Worm (Caenorhabditis elegans): ENCODE data around the gene hog-1.

The hog-1 gene

DNA sequence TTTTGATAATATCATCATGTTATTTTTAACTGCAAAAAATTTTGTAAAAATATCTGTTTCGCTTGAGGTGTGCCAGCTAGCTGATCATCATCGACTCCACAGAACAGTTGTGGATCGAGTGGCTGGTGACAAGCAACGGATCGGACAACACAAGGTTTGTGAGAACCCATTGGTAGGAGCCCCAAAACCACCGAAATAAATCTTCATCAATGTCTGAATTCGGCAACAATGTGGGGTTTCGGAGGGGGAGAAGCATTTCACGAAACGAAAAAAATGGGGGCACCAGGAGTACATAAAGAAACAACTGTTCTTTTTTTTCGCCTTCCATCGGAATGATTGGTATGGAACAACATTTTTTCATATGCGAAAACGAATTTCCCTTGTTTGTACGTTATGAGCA lies 38.7 kb downstream of the hog-1 start:
- TF ChIP-seq hlh-1 (tag; optimal IDR thresholded peaks at IDR 0.05) (peak; percentile 49), nhr-2 (tag; optimal IDR thresholded peaks at IDR 0.05) (no peak), ham-2 (GFP tag; optimal IDR thresholded peaks at IDR 0.05) (no peak)

DNA sequence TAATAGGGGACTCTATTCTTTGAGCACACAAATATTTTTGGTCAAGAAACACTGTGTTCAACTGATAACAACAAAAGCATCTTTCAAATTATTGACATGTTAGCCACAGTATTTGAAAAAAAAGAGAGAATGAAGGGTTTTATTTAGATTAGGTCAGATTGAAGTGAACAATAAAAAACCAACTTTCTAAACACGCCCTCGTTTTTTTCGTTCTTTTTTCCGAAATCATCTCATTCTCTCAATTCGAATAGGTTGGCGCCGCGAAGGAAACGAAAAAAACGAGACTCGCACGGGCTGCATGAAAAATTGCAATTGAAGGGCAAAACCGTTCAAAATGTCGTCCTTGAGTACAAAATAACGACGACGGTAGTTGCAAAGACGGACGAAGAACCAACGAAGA lies 39.7 kb downstream of the hog-1 start:
- TF ChIP-seq drap-1 (GFP tag; optimal IDR thresholded peaks at IDR 0.05) (no peak), nhr-2 (tag; optimal IDR thresholded peaks at IDR 0.05) (no peak), hlh-1 (tag; optimal IDR thresholded peaks at IDR 0.05) (no peak), unc-62 (GFP tag; optimal IDR thresholded peaks at IDR 0.05) (no peak), sem-2 (GFP tag; optimal IDR thresholded peaks at IDR 0.05) (no peak), ztf-11 (tag; optimal IDR thresholded peaks at IDR 0.05) (no peak), elt-1 (tag; optimal IDR thresholded peaks at IDR 0.05; ENCODE audit: borderline replicate concordance, insufficient read depth) (no peak), mep-1 (tag; optimal IDR thresholded peaks at IDR 0.05) (no peak)

DNA sequence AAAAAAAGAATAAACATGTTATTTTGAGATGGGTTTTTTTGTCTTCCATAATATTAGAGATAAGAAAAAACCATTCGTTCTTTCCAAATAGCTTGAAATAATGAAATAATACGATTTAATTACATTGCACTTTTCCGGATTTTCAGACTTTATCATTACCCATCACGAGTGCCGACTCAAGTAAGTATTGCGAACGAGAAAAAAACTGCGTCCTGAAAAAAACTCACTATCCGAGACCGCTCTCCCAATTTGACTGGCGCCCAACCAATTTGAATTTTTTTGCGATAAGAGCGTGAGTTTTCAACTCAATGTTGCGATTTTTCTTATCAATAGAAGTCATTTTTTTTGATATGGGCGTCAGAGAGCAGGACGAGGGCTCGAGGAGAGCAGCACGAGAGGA lies 41.0 kb downstream of the hog-1 start:
- TF ChIP-seq ces-1 (GFP tag; optimal IDR thresholded peaks at IDR 0.05) = no peak
- TF ChIP-seq unc-62 (GFP tag; optimal IDR thresholded peaks at IDR 0.05) = no peak
- TF ChIP-seq ztf-11 (tag; optimal IDR thresholded peaks at IDR 0.05) = no peak
- TF ChIP-seq zip-8 (tag; optimal IDR thresholded peaks at IDR 0.05) = no peak
- TF ChIP-seq ham-2 (GFP tag; optimal IDR thresholded peaks at IDR 0.05) = no peak
- no peak for TF ChIP-seq unc-39 (tag; optimal IDR thresholded peaks at IDR 0.05)
- TF ChIP-seq mls-2 (tag; optimal IDR thresholded peaks at IDR 0.05) = no peak
- no peak for TF ChIP-seq pha-4 (tag; optimal IDR thresholded peaks at IDR 0.05)
- no peak for TF ChIP-seq snpc-4 (tag; optimal IDR thresholded peaks at IDR 0.05)
- no peak for TF ChIP-seq nhr-12 (tag; optimal IDR thresholded peaks at IDR 0.05)
- TF ChIP-seq sptf-1 (tag; optimal IDR thresholded peaks at IDR 0.05) = no peak

DNA sequence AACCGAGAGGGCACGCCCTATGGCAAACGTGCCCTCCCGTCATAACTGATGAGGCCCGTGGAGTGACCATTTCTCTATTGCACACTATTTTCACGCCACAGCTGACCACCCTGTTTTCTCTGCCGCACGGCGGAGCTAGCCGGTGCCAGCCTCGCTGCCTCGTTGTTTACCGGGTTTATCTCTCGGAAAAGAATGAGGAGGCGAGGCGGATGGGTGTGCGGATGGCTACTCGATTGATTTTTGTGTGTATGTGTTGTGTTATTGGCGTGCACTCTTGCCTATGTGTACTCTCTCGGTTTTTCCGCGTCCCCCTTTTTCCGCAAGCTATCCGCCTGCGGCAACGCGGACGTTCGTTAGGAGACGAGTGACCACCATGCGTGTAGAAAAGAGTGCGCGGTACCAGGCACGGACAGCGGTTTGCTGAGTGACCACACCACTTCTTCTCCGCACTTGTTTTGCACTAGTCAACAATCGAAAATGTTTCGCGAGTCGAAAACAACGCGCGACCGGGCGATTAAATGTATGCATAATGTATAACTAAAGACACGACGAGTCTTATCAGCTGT lies 42.0 kb downstream of the hog-1 start:
- peak; percentile 21 for TF ChIP-seq ceh-43 (GFP tag; optimal IDR thresholded peaks at IDR 0.05)
- peak; percentile 69 for TF ChIP-seq ceh-83 (GFP tag; optimal IDR thresholded peaks at IDR 0.05)
- TF ChIP-seq unc-39 (tag; optimal IDR thresholded peaks at IDR 0.05) = peak; percentile 28
- TF ChIP-seq nhr-28 (tag; optimal IDR thresholded peaks at IDR 0.05) = no peak
- TF ChIP-seq nhr-76 (tag; optimal IDR thresholded peaks at IDR 0.05) = no peak
- peak; percentile 48 for TF ChIP-seq bed-3 (GFP tag; optimal IDR thresholded peaks at IDR 0.05)
- peak; percentile 80 for TF ChIP-seq mep-1 (tag; optimal IDR thresholded peaks at IDR 0.05)
- TF ChIP-seq sem-2 (GFP tag; optimal IDR thresholded peaks at IDR 0.05) = peak; percentile 43
- TF ChIP-seq ham-2 (GFP tag; optimal IDR thresholded peaks at IDR 0.05) = peak; percentile 100
- peak; percentile 96 for TF ChIP-seq mls-2 (tag; optimal IDR thresholded peaks at IDR 0.05)
- TF ChIP-seq nhr-12 (tag; optimal IDR thresholded peaks at IDR 0.05) = peak; percentile 62
- TF ChIP-seq nhr-2 (tag; optimal IDR thresholded peaks at IDR 0.05) = peak; percentile 61
- peak; percentile 13 for TF ChIP-seq elt-3 (tag; optimal IDR thresholded peaks at IDR 0.05)
- TF ChIP-seq tbx-8 (GFP tag; optimal IDR thresholded peaks at IDR 0.05) = peak; percentile 60
- TF ChIP-seq lin-13 (tag; optimal IDR thresholded peaks at IDR 0.05) = peak; percentile 73
- peak; percentile 6 for TF ChIP-seq elt-1 (tag; optimal IDR thresholded peaks at IDR 0.05; ENCODE audit: borderline replicate concordance, insufficient read depth)
- TF ChIP-seq snpc-4 (tag; optimal IDR thresholded peaks at IDR 0.05) = no peak
- peak; percentile 50 for TF ChIP-seq nhr-237 (tag; optimal IDR thresholded peaks at IDR 0.05)
- TF ChIP-seq ces-1 (GFP tag; optimal IDR thresholded peaks at IDR 0.05) = peak; percentile 72
- TF ChIP-seq hlh-1 (tag; optimal IDR thresholded peaks at IDR 0.05) = peak; percentile 96
- peak; percentile 60 for TF ChIP-seq lin-32 (GFP tag; optimal IDR thresholded peaks at IDR 0.05)
- TF ChIP-seq unc-120 (tag; optimal IDR thresholded peaks at IDR 0.05; ENCODE audit: poor library complexity, severe bottlenecking) = peak; percentile 96
- peak; percentile 90 for TF ChIP-seq sptf-1 (tag; optimal IDR thresholded peaks at IDR 0.05)
- peak; percentile 88 for TF ChIP-seq drap-1 (GFP tag; optimal IDR thresholded peaks at IDR 0.05)
- TF ChIP-seq ceh-39 (tag; optimal IDR thresholded peaks at IDR 0.05) = peak; percentile 48
- peak; percentile 68 for TF ChIP-seq flh-1 (GFP tag; optimal IDR thresholded peaks at IDR 0.05)
- peak; percentile 87 for TF ChIP-seq cnd-1 (tag; optimal IDR thresholded peaks at IDR 0.05)
- TF ChIP-seq blmp-1 (tag; optimal IDR thresholded peaks at IDR 0.05) = no peak
- peak; percentile 56 for TF ChIP-seq lsy-2 (tag; optimal IDR thresholded peaks at IDR 0.05)
- TF ChIP-seq mab-5 (tag; optimal IDR thresholded peaks at IDR 0.05) = peak; percentile 59
- peak; percentile 91 for TF ChIP-seq pha-4 (tag; optimal IDR thresholded peaks at IDR 0.05)
- peak; percentile 85 for TF ChIP-seq unc-62 (GFP tag; optimal IDR thresholded peaks at IDR 0.05)
- TF ChIP-seq ztf-11 (tag; optimal IDR thresholded peaks at IDR 0.05) = peak; percentile 88
- TF ChIP-seq M03D4.4 (tag; optimal IDR thresholded peaks at IDR 0.05) = peak; percentile 86
- no peak for TF ChIP-seq zip-8 (tag; optimal IDR thresholded peaks at IDR 0.05)
